Fruit fly (Drosophila melanogaster): ENCODE data around the gene CG15387.

DNA sequence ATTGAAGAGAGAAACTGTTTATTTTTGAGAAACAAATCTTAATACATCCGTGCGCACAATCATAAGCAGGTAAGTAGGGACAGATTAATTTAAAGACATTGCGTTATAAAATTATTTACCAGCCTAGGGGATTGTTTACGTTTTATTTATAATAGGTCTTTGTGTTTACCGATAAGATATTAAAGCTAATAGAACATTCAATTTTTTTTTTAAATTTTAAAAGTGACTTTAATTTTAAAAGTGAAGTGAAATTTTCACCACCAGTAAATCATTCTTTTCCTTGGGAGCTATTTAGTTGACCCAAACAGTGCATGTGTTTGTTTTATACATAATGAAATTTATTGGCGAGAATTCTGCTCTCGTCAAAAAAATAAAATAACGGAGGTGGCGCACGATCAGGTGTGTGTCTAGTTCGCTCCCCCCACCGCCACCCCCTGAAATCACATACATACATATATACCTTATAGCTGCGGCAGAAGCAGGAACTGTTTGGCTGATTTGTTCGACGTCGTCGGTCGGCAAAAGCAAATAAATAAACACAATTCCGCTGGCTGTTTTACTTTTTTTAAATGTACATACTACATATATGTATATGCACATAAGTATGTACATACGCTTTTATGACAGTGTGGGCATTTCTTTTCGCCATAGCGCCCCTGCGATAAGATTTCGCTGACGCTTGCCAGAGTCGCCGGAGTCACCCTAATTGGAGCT is 50.0 kb downstream of the CG15387 start:
- TF ChIP-seq bab1 (GFP tag; optimal IDR thresholded peaks at IDR 0.05) (peak; percentile 74), CG7045 (GFP tag; optimal IDR thresholded peaks at IDR 0.05) (peak; percentile 61), cnc (optimal IDR thresholded peaks at IDR 0.05) (no peak), CG14711 (tag; optimal IDR thresholded peaks at IDR 0.05) (peak; percentile 72), CG5204 (GFP tag; optimal IDR thresholded peaks at IDR 0.05) (peak; percentile 68), Crg-1 (GFP tag; optimal IDR thresholded peaks at IDR 0.05) (no peak), CG33017 (tag; optimal IDR thresholded peaks at IDR 0.05) (peak; percentile 88), tj (GFP tag; optimal IDR thresholded peaks at IDR 0.05) (peak; percentile 98), cic (GFP tag; optimal IDR thresholded peaks at IDR 0.05) (peak; percentile 21)

Data from whole organism, adult.